Worm (Caenorhabditis elegans): ENCODE measurements around the gene ZK470.6.
"Not testable (repeated sequence)": the region's sequence is repeated elsewhere in the genome, so short reads cannot be mapped to it uniquely, and the experiment has no call there.

Gene ZK470.6

DNA sequence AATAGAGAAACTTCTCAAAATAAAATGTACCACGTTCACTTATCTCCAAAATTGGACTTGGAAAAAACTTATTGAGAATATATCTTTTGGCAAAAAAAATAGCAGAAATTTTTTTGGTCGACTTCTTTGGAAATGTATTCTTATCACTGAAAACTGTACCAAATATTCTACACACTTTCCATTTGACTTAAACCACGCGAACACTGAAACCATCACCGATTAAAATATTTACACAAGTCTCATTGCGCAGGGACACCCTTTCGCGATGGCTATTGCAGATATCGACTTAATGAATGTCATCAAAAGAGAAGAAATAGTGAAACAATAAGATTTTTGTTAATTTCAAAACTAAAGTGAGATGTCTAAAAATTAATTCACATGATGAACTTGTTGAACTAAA is 31.2 kb upstream of the ZK470.6 start:
- peak; percentile 60 for TF ChIP-seq nhr-21 (tag; optimal IDR thresholded peaks at IDR 0.05)
- peak; percentile 79 for TF ChIP-seq nhr-77 (tag; optimal IDR thresholded peaks at IDR 0.05)
- TF ChIP-seq nhr-10 (tag; optimal IDR thresholded peaks at IDR 0.05) = no peak
- peak; percentile 48 for TF ChIP-seq nhr-129 (tag; optimal IDR thresholded peaks at IDR 0.05)
- peak in 1 of 2 experiments; percentile 54 for TF ChIP-seq lsy-2 (tag; optimal IDR thresholded peaks at IDR 0.05)
- TF ChIP-seq snpc-4 (tag; optimal IDR thresholded peaks at IDR 0.05) = peak; percentile 24
- TF ChIP-seq zag-1 (tag; optimal IDR thresholded peaks at IDR 0.05) = no peak
- peak; percentile 75 for TF ChIP-seq sma-9 (GFP tag; optimal IDR thresholded peaks at IDR 0.05)
- no peak for TF ChIP-seq sma-9 (tag; optimal IDR thresholded peaks at IDR 0.05)
- TF ChIP-seq nhr-6 (tag; optimal IDR thresholded peaks at IDR 0.05) = peak; percentile 73
- TF ChIP-seq ceh-82 (tag; optimal IDR thresholded peaks at IDR 0.05) = no peak
- no peak for TF ChIP-seq ZK546.5 (tag; optimal IDR thresholded peaks at IDR 0.05)
- peak; percentile 45 for TF ChIP-seq mbf-1 (tag; optimal IDR thresholded peaks at IDR 0.05)
- no peak for TF ChIP-seq nhr-23 (tag; optimal IDR thresholded peaks at IDR 0.05)
- peak; percentile 80 for TF ChIP-seq sma-3 (GFP tag; optimal IDR thresholded peaks at IDR 0.05)
- no peak for TF ChIP-seq egl-27 (tag; optimal IDR thresholded peaks at IDR 0.05)
- TF ChIP-seq ztf-1 (GFP tag; conservative IDR thresholded peaks at IDR 0.05) = no peak
- TF ChIP-seq blmp-1 (tag; optimal IDR thresholded peaks at IDR 0.05; ENCODE audit: insufficient read depth) = no peak
- TF ChIP-seq C34F6.9 (tag; optimal IDR thresholded peaks at IDR 0.05) = no peak
- TF ChIP-seq mab-5 (tag; optimal IDR thresholded peaks at IDR 0.05) = no peak
- TF ChIP-seq ama-1 (optimal IDR thresholded peaks at IDR 0.05) = no peak
- peak; percentile 79 for TF ChIP-seq gmeb-1 (tag; optimal IDR thresholded peaks at IDR 0.05)
- TF ChIP-seq crh-2 (tag; optimal IDR thresholded peaks at IDR 0.05) = peak; percentile 69

DNA sequence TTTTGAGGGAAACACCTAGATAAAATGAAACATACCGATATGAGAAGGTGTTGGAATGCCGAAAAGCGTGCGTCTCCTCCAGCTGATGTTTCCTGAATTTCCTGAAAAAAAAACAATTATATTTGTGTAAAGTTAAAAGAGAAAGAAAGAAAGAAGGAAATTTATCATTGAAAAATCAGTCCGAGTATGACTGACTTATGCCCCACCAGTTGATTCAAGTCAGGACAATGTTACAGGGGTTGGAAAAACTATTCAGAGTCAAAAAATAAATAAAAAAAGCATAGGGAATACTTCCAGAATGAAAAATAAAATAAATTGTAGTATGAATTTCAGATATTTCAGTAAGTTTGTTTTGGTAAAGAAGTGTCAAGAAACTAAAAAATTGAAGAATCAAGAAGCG is 30.1 kb upstream of the ZK470.6 start, which contains the start of gene F20B6.9:
Gene F20B6.9, minus strand, starts transcription at position 101 of the 400 bp plus-strand sequence.
- TF ChIP-seq nhr-12, egl-27, ceh-16 (tag; optimal IDR thresholded peaks at IDR 0.05): not testable (repeated sequence)

DNA sequence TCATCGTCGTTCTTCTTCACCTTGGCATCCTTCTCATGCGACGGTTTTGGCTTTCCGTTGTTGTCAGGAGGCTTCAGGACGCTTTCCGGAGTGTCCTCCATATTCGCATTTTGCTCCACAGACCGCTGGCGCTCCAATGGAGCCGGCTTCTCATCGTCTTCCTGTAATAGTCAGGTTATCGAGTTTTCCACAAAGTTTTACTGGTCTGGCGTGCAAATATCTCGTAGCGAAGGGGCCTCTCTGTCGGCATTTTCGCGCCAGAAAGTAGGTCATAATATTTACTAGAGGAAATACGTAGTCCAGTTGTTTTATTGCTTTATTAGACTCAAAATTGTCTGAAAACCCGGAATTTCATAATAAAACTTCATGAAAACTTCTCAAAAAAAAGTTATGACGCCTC is 24.8 kb upstream of the ZK470.6 start, which contains the start of gene F20B6.6:
Gene F20B6.6, minus strand, starts transcription at position 101 of the 400 bp plus-strand sequence.
- not testable (repeated sequence) for TF ChIP-seq ZK546.5, peb-1, nhr-77 (tag; optimal IDR thresholded peaks at IDR 0.05)

DNA sequence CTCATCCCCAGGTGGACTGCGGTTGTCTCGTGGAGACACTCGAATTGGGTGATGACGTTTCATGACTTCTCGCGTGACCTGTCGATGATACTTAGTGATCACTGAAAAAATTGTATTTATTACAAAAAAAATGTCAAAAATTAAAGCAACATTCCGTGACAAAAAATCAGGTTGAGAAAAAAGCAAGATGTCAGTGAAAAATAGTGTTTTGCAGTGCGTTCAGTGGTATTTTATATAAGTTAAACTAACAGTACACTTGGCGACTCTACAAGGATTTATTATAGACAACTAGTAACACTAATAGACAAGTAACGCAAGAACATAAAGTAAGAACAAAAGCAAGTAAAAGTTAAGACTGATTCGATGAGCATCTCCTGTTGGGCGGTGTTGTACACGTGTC is 22.5 kb upstream of the ZK470.6 start, which contains the start of gene F20B6.5:
Gene F20B6.5, minus strand, starts transcription at position 101 of the 400 bp plus-strand sequence.
- not testable (repeated sequence) for TF ChIP-seq lin-13 (GFP tag; optimal IDR thresholded peaks at IDR 0.05); nhr-25 (tag; optimal IDR thresholded peaks at IDR 0.05); ztf-1 (GFP tag; conservative IDR thresholded peaks at IDR 0.05)

DNA sequence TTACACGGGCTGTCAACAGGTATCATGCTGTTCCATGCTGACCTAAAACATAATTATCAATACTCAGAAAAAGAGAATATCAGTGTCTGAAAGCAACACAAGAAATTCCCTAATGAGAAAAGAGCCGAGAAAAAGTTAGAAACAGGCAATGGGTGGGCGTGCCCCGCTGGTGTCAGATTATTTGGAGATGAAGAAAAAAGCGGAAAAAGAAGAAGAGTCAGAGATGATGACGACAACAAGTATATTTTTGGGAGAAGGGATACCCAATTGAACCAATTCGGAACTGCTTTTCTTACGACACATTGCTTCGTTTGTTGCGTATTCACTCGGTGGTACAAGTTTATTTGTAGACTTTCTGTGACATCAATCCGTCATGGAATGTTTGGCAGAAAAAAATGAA is 19.1 kb upstream of the ZK470.6 start, which contains the start of gene F20B6.4:
Gene F20B6.4, minus strand, starts transcription at position 101 of the 400 bp plus-strand sequence.
- TF ChIP-seq peb-1 (tag; optimal IDR thresholded peaks at IDR 0.05) (no peak), nhr-10 (tag; optimal IDR thresholded peaks at IDR 0.05) (no peak), lin-13 (GFP tag; optimal IDR thresholded peaks at IDR 0.05) (no peak), elt-3 (tag; optimal IDR thresholded peaks at IDR 0.05) (no peak), mdl-1 (tag; optimal IDR thresholded peaks at IDR 0.05) (no peak), nhr-237 (tag; optimal IDR thresholded peaks at IDR 0.05) (no peak), nhr-25 (tag; optimal IDR thresholded peaks at IDR 0.05) (no peak), R02D3.7 (tag; optimal IDR thresholded peaks at IDR 0.05) (no peak), ztf-1 (GFP tag; conservative IDR thresholded peaks at IDR 0.05) (no peak), aly-2 (tag; optimal IDR thresholded peaks at IDR 0.05) (no peak), gmeb-1 (tag; optimal IDR thresholded peaks at IDR 0.05) (no peak), alr-1 (tag; optimal IDR thresholded peaks at IDR 0.05) (no peak), Y55F3AM.14 (GFP tag; optimal IDR thresholded peaks at IDR 0.05) (no peak), nhr-12 (tag; optimal IDR thresholded peaks at IDR 0.05) (no peak), fos-1 (tag; optimal IDR thresholded peaks at IDR 0.05) (no peak), nhr-6 (tag; optimal IDR thresholded peaks at IDR 0.05) (no peak)
